Worm (Caenorhabditis elegans) whole organism, early embryonic: ENCODE measurements around the gene C11G10.1.

Experiments
- B0310.2 ChIP-seq: sonication (generic microtip); optimal IDR thresholded peaks from 2 replicates; lab custom pipeline; 2016; ENCODE audit warnings: mild to moderate bottlenecking, missing genetic modification characterization, missing compliant biosample characterization
- aly-1 ChIP-seq: sonication (generic microtip); optimal IDR thresholded peaks from 2 replicates; lab custom pipeline; 2016; ENCODE audit warnings: missing genetic modification characterization, missing compliant biosample characterization
- ama-1 ChIP-seq: fragments of 150-350 bp; optimal IDR thresholded peaks from 2 replicates; lab custom pipeline; 2014
- ceh-36 ChIP-seq: sonication (generic microtip); optimal IDR thresholded peaks from 2 replicates; lab custom pipeline; 2016; ENCODE audit warnings: missing genetic modification characterization, inconsistent platforms, missing compliant biosample characterization
- ets-7 ChIP-seq: sonication (generic microtip); optimal IDR thresholded peaks from 2 replicates; lab custom pipeline; 2016; ENCODE audit warnings: missing genotype, missing genetic modification characterization, missing compliant biosample characterization
- flt-1 ChIP-seq: fragments of 200-800 bp; sonication (Bioruptor generic); IDR thresholded peaks from 2 replicates; pipeline ENCODE4 v1.3.6; 2022; ENCODE audit warnings: missing genetic modification characterization, missing compliant biosample characterization
- hmg-4 ChIP-seq: fragments of 200-800 bp; sonication (Bioruptor generic); optimal IDR thresholded peaks from 2 replicates; lab custom pipeline; 2018; ENCODE audit warnings: mild to moderate bottlenecking, missing genetic modification characterization, missing compliant biosample characterization
- pes-1 ChIP-seq: fragments of 200-800 bp; sonication (Bioruptor generic); IDR thresholded peaks from 2 replicates; pipeline ENCODE4 v1.3.6; 2022; ENCODE audit warnings: missing genetic modification reagents, missing genetic modification characterization, missing compliant biosample characterization

DNA sequence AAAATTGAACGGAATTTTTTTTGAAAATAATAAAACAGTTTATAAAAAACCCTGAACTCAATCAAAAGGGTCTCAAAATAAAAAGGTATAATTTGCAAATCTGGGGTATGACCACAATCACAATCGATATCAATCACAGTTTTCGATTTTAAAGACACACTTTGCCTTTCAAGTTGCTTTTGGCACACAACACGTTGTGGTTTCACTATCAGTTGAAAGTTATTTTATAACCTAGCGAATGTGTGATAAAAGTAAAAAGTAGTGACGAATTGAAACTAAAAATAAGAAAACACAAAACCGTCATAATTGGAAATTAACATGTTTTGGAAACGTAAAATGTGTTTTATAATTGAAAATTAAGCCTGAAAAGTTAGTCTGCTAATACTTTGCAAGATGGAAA is 9.1 kb upstream of the C11G10.1 start:
- TF ChIP-seq ama-1 (no peak), pes-1 (GFP tag; lab: Robert Waterston, UW) (no peak), ceh-36 (tag; lab: Kevin White, UChicago) (no peak), hmg-4 (no peak), flt-1 (GFP tag; lab: Robert Waterston, UW) (no peak), ets-7 (tag; lab: Kevin White, UChicago) (no peak), aly-1 (tag; lab: Kevin White, UChicago) (no peak), B0310.2 (tag; lab: Kevin White, UChicago) (no peak)
